Worm (Caenorhabditis elegans): ENCODE data around the gene F07C3.3.
A peak's percentile ranks its signal among the peaks of the same experiment; 100 is the strongest.

Gene F07C3.3

DNA sequence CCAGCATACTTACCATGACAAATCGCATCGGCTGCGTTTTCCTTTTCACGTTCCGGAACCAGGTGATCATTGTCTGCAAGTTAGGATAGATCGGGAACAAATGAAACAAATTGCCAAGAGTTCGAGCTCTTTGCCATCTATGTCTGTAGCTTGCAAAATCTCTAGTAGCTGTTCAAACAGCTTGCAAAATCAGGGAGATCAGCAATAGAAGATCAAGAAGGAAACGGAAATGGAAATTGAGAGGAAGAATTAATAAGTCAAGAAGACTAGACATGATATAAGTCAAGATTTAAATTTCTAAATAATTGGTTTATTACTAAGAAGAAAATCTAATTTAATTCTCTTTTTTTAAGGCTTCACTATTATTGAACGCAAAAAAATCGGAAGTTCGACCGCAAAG is at the start of gene F07C3.3:
TSS of gene F07C3.3 (minus strand) at position 101 of the 400 bp plus-strand sequence.
- TF ChIP-seq ama-1 (optimal IDR thresholded peaks at IDR 0.05) = no peak
- TF ChIP-seq scrt-1 (GFP tag; IDR thresholded peaks at IDR 0.05) = no peak
- TF ChIP-seq tra-4 (tag; optimal IDR thresholded peaks at IDR 0.05) = no peak
- TF ChIP-seq hmbx-1 (tag; optimal IDR thresholded peaks at IDR 0.05) = no peak

ce11 chrV:9274127-9275042 is 42.2 kb upstream of the F07C3.3 start:
- TF ChIP-seq B0310.2 (tag; optimal IDR thresholded peaks at IDR 0.05) = no peak
- TF ChIP-seq ets-7 (tag; optimal IDR thresholded peaks at IDR 0.05) = no peak
- TF ChIP-seq pes-1 (GFP tag; IDR thresholded peaks at IDR 0.05) = no peak
- no peak for TF ChIP-seq scrt-1 (GFP tag; IDR thresholded peaks at IDR 0.05)
- no peak for TF ChIP-seq ceh-13 (GFP tag; optimal IDR thresholded peaks at IDR 0.05)
- no peak for TF ChIP-seq aly-1 (tag; optimal IDR thresholded peaks at IDR 0.05)
- TF ChIP-seq hnd-1 (tag; optimal IDR thresholded peaks at IDR 0.05) = no peak
- TF ChIP-seq F13C5.2 (tag; optimal IDR thresholded peaks at IDR 0.05) = no peak
- TF ChIP-seq hmbx-1 (tag; optimal IDR thresholded peaks at IDR 0.05) = no peak
- no peak for TF ChIP-seq hmg-4 (GFP tag; optimal IDR thresholded peaks at IDR 0.05)
- TF ChIP-seq flt-1 (GFP tag; IDR thresholded peaks at IDR 0.05) = no peak
- no peak for TF ChIP-seq ceh-36 (tag; optimal IDR thresholded peaks at IDR 0.05)
- no peak for TF ChIP-seq tbx-11 (GFP tag; IDR thresholded peaks at IDR 0.05)
- TF ChIP-seq ama-1 (optimal IDR thresholded peaks at IDR 0.05) = no peak
- no peak for TF ChIP-seq tra-4 (tag; optimal IDR thresholded peaks at IDR 0.05)

ce11 chrV:9273587-9273986 is 41.4 kb upstream of the F07C3.3 start:
- TF ChIP-seq pes-1 (GFP tag; IDR thresholded peaks at IDR 0.05) (no peak), hmg-4 (GFP tag; optimal IDR thresholded peaks at IDR 0.05) (peak; percentile 69), aly-1 (tag; optimal IDR thresholded peaks at IDR 0.05) (no peak)

- TF ChIP-seq ets-7 (tag; optimal IDR thresholded peaks at IDR 0.05) (no peak), flt-1 (GFP tag; IDR thresholded peaks at IDR 0.05) (no peak), tra-4 (tag; optimal IDR thresholded peaks at IDR 0.05) (no peak), sea-1 (GFP tag; conservative IDR thresholded peaks at IDR 0.05) (no peak), hnd-1 (tag; optimal IDR thresholded peaks at IDR 0.05) (no peak), scrt-1 (GFP tag; IDR thresholded peaks at IDR 0.05) (no peak), ceh-13 (GFP tag; optimal IDR thresholded peaks at IDR 0.05) (no peak), ceh-36 (tag; optimal IDR thresholded peaks at IDR 0.05) (no peak), B0310.2 (tag; optimal IDR thresholded peaks at IDR 0.05) (no peak), tbx-37 (GFP tag; conservative IDR thresholded peaks at IDR 0.05) (no peak), pes-1 (GFP tag; IDR thresholded peaks at IDR 0.05) (no peak), tbx-11 (GFP tag; IDR thresholded peaks at IDR 0.05) (no peak), hmbx-1 (tag; optimal IDR thresholded peaks at IDR 0.05) (no peak), aly-1 (tag; optimal IDR thresholded peaks at IDR 0.05) (no peak), F13C5.2 (tag; optimal IDR thresholded peaks at IDR 0.05) (no peak), hmg-4 (GFP tag; optimal IDR thresholded peaks at IDR 0.05) (no peak), ama-1 (optimal IDR thresholded peaks at IDR 0.05) (no peak)
Measured at ce11 chrV:9272624-9273023, 40.4 kb upstream of the F07C3.3 start.

ce11 chrV:9271835-9272234 is 39.6 kb upstream of the F07C3.3 start:
- no peak for TF ChIP-seq hnd-1 (tag; optimal IDR thresholded peaks at IDR 0.05)
- no peak for TF ChIP-seq aly-1 (tag; optimal IDR thresholded peaks at IDR 0.05)
- TF ChIP-seq pes-1 (GFP tag; IDR thresholded peaks at IDR 0.05) = no peak

DNA sequence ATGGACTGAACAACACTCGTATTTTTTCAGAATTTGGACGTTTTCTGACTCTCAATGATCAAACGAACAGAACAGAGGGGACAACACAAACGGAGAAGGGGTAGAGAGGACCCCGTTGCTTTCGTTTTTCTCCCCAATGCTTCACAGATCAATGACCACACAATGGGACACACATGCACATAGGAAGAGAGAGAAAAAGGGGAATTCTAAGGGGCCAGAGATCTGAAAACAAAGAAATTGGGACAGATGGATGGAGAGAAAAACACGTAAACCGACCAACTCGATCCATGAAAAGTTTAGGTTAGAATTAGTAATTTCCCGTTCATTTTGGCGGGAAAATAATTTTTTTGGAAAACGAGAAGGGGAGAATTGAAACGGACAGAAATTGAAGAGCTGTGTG is 38.2 kb upstream of the F07C3.3 start:
- no peak for TF ChIP-seq ama-1 (optimal IDR thresholded peaks at IDR 0.05)
- no peak for TF ChIP-seq aly-1 (tag; optimal IDR thresholded peaks at IDR 0.05)
- no peak for TF ChIP-seq sea-1 (GFP tag; conservative IDR thresholded peaks at IDR 0.05)
- TF ChIP-seq ceh-13 (GFP tag; optimal IDR thresholded peaks at IDR 0.05) = no peak

DNA sequence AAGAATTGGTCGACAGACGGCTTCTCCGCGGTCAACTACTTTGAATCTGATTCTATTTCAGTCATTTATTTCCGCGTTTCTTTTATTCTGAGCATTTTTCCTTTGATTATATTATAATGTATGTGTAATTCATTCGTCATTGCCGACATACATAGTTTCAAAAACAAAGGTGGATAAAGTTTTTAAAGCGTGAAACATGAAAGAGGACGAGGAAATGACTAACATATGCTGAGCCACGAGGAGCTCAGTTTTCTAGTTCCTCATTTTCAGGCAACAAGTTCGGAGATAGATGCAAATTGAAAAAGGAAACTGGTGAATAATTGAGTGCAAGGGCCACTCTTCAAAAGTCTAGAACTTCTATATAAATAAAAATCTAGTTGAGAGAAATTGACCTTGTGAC is 36.0 kb upstream of the F07C3.3 start:
- TF ChIP-seq flt-1 (GFP tag; IDR thresholded peaks at IDR 0.05) (no peak), tbx-11 (GFP tag; IDR thresholded peaks at IDR 0.05) (no peak), sea-1 (GFP tag; conservative IDR thresholded peaks at IDR 0.05) (no peak), ets-7 (tag; optimal IDR thresholded peaks at IDR 0.05) (no peak), tbx-37 (GFP tag; conservative IDR thresholded peaks at IDR 0.05) (no peak), tra-4 (tag; optimal IDR thresholded peaks at IDR 0.05) (no peak), hnd-1 (tag; optimal IDR thresholded peaks at IDR 0.05) (no peak), ceh-13 (GFP tag; optimal IDR thresholded peaks at IDR 0.05) (no peak), scrt-1 (GFP tag; IDR thresholded peaks at IDR 0.05) (no peak), ama-1 (optimal IDR thresholded peaks at IDR 0.05) (no peak), ceh-36 (tag; optimal IDR thresholded peaks at IDR 0.05) (no peak), hmbx-1 (tag; optimal IDR thresholded peaks at IDR 0.05) (no peak), B0310.2 (tag; optimal IDR thresholded peaks at IDR 0.05) (no peak), F13C5.2 (tag; optimal IDR thresholded peaks at IDR 0.05) (no peak), aly-1 (tag; optimal IDR thresholded peaks at IDR 0.05) (no peak)

ce11 chrV:9266399-9266798 is 34.2 kb upstream of the F07C3.3 start, which contains the start of gene slc-17.7:
slc-17.7 (minus strand) TSS chrV:9266499.
- TF ChIP-seq sea-1 (GFP tag; conservative IDR thresholded peaks at IDR 0.05) (no peak), ceh-36 (tag; optimal IDR thresholded peaks at IDR 0.05) (no peak), flt-1 (GFP tag; IDR thresholded peaks at IDR 0.05) (no peak), tbx-11 (GFP tag; IDR thresholded peaks at IDR 0.05) (no peak), hnd-1 (tag; optimal IDR thresholded peaks at IDR 0.05) (no peak), ceh-13 (GFP tag; optimal IDR thresholded peaks at IDR 0.05) (no peak), pes-1 (GFP tag; IDR thresholded peaks at IDR 0.05) (no peak), scrt-1 (GFP tag; IDR thresholded peaks at IDR 0.05) (no peak), F13C5.2 (tag; optimal IDR thresholded peaks at IDR 0.05) (no peak), tbx-37 (GFP tag; conservative IDR thresholded peaks at IDR 0.05) (no peak), B0310.2 (tag; optimal IDR thresholded peaks at IDR 0.05) (no peak), ama-1 (optimal IDR thresholded peaks at IDR 0.05) (no peak), hmg-4 (GFP tag; optimal IDR thresholded peaks at IDR 0.05) (no peak)
